Worm (Caenorhabditis elegans) whole organism, L2 larva: ENCODE data around the gene fipr-5.

Experiments
- C34F6.9 ChIP-seq: fragments of 150-350 bp; optimal IDR thresholded peaks from 2 replicates; lab custom pipeline; 2014; ENCODE audit warnings: missing biosample characterization, missing genetic modification characterization
- R02D3.7 ChIP-seq: fragments of 150-350 bp; optimal IDR thresholded peaks from 2 replicates; lab custom pipeline; 2014; ENCODE audit warnings: missing biosample characterization, missing genetic modification characterization
- Y55F3AM.14 ChIP-seq: fragments of 200-800 bp; sonication (Bioruptor generic); optimal IDR thresholded peaks from 2 replicates; lab custom pipeline; 2018; ENCODE audit warnings: mild to moderate bottlenecking, missing genetic modification characterization, missing compliant biosample characterization
- ZK546.5 ChIP-seq: sonication (generic microtip); optimal IDR thresholded peaks from 2 replicates; lab custom pipeline; 2017; ENCODE audit warnings: missing biosample characterization, missing genetic modification characterization
- alr-1 ChIP-seq: fragments of 150-350 bp; optimal IDR thresholded peaks from 2 replicates; lab custom pipeline; 2014; ENCODE audit warnings: missing biosample characterization, missing genetic modification characterization
- aly-2 ChIP-seq: fragments of 150-350 bp; optimal IDR thresholded peaks from 2 replicates; lab custom pipeline; 2014; ENCODE audit warnings: missing biosample characterization, missing genetic modification characterization
- ama-1 ChIP-seq: fragments of 150-350 bp; optimal IDR thresholded peaks from 2 replicates; lab custom pipeline; 2018; ENCODE audit warnings: inconsistent platforms
- blmp-1 ChIP-seq: sonication (generic microtip); optimal IDR thresholded peaks from 2 replicates; lab custom pipeline; 2017; ENCODE audit warnings: missing genetic modification characterization, mild to moderate bottlenecking, missing compliant biosample characterization, antibody characterized with exemption, moderate library complexity; ENCODE audit not compliant: insufficient read depth
- ceh-16 ChIP-seq: fragments of 150-350 bp; optimal IDR thresholded peaks from 2 replicates; lab custom pipeline; 2014; ENCODE audit warnings: missing biosample characterization, missing genetic modification characterization
- egl-27 ChIP-seq: sonication (generic microtip); optimal IDR thresholded peaks from 3 replicates; lab custom pipeline; 2017; ENCODE audit warnings: missing biosample characterization, missing genetic modification reagents, missing genetic modification characterization
- elt-1 ChIP-seq: fragments of 150-350 bp; optimal IDR thresholded peaks from 2 replicates; lab custom pipeline; 2014; ENCODE audit warnings: missing biosample characterization, missing genetic modification characterization
- elt-3 ChIP-seq: sonication (generic microtip); optimal IDR thresholded peaks from 2 replicates; lab custom pipeline; 2017; ENCODE audit warnings: missing biosample characterization, missing genetic modification characterization
- fos-1 ChIP-seq: fragments of 150-350 bp; optimal IDR thresholded peaks from 2 replicates; lab custom pipeline; 2014; ENCODE audit warnings: missing biosample characterization, missing genetic modification characterization
- gmeb-1 ChIP-seq: fragments of 150-350 bp; optimal IDR thresholded peaks from 2 replicates; lab custom pipeline; 2014; ENCODE audit warnings: missing biosample characterization, missing genetic modification characterization
- lin-11 ChIP-seq: fragments of 150-350 bp; sonication (generic microtip); optimal IDR thresholded peaks from 2 replicates; lab custom pipeline; 2014; ENCODE audit warnings: missing biosample characterization, missing genetic modification characterization, inconsistent platforms, mixed read lengths
- lin-39 ChIP-seq: fragments of 150-350 bp; optimal IDR thresholded peaks from 2 replicates; lab custom pipeline; 2014; ENCODE audit warnings: missing biosample characterization, missing genetic modification reagents, missing genetic modification characterization
- mab-5 ChIP-seq: fragments of 150-350 bp; optimal IDR thresholded peaks from 2 replicates; lab custom pipeline; 2014; ENCODE audit warnings: missing biosample characterization, missing genetic modification characterization
- mdl-1 ChIP-seq, 2 experiments: fragments of 150-350 bp in 1 of 2; sonication (generic microtip) in 1 of 2; optimal IDR thresholded peaks; 2 replicates each; lab custom pipeline; 2017; ENCODE audit warnings: missing biosample characterization in 2 of 2, missing genetic modification characterization in 2 of 2
- nhr-10 ChIP-seq: sonication (generic microtip); optimal IDR thresholded peaks from 2 replicates; lab custom pipeline; 2017; ENCODE audit warnings: missing biosample characterization, missing genetic modification characterization
- nhr-23 ChIP-seq: fragments of 150-350 bp; optimal IDR thresholded peaks from 2 replicates; lab custom pipeline; 2014; ENCODE audit warnings: missing biosample characterization, missing genetic modification reagents, missing genetic modification characterization
- nhr-237 ChIP-seq: fragments of 150-350 bp; optimal IDR thresholded peaks from 2 replicates; lab custom pipeline; 2014; ENCODE audit warnings: missing biosample characterization, missing genetic modification characterization
- nhr-25 ChIP-seq: fragments of 150-350 bp; sonication (generic microtip); optimal IDR thresholded peaks from 3 replicates; lab custom pipeline; 2014; ENCODE audit warnings: missing biosample characterization, missing genetic modification characterization
- nhr-6 ChIP-seq: fragments of 150-350 bp; optimal IDR thresholded peaks from 2 replicates; lab custom pipeline; 2014; ENCODE audit warnings: missing biosample characterization, missing genetic modification characterization
- nhr-77 ChIP-seq: fragments of 150-350 bp; optimal IDR thresholded peaks from 2 replicates; lab custom pipeline; 2014; ENCODE audit warnings: missing biosample characterization, missing genetic modification characterization
- peb-1 ChIP-seq: fragments of 150-350 bp; optimal IDR thresholded peaks from 2 replicates; lab custom pipeline; 2014; ENCODE audit warnings: missing biosample characterization, missing genetic modification characterization
- sem-4 ChIP-seq: fragments of 150-350 bp; optimal IDR thresholded peaks from 2 replicates; lab custom pipeline; 2014; ENCODE audit warnings: missing biosample characterization, missing genetic modification reagents, missing genetic modification characterization
- sma-3 ChIP-seq: sonication (generic microtip); optimal IDR thresholded peaks from 2 replicates; lab custom pipeline; 2016; ENCODE audit warnings: missing genetic modification reagents, missing genetic modification characterization, missing compliant biosample characterization
- sma-9 ChIP-seq, 2 experiments: fragments of 150-350 bp in 1 of 2; sonication (generic microtip) in 1 of 2; optimal IDR thresholded peaks; 2 replicates each; lab custom pipeline; 2014 to 2016; ENCODE audit warnings: missing genetic modification characterization in 2 of 2, mild to moderate bottlenecking in 1 of 2, missing biosample characterization in 1 of 2, missing compliant biosample characterization in 1 of 2, missing genetic modification reagents in 1 of 2, moderate library complexity in 1 of 2
- unc-39 ChIP-seq: fragments of 150-350 bp; optimal IDR thresholded peaks from 2 replicates; lab custom pipeline; 2014; ENCODE audit warnings: missing biosample characterization, missing genetic modification characterization
- unc-55 ChIP-seq: fragments of 150-350 bp; sonication (generic microtip); optimal IDR thresholded peaks from 3 replicates; lab custom pipeline; 2014; ENCODE audit warnings: missing biosample characterization, missing genetic modification reagents, missing genetic modification characterization
- unc-62 ChIP-seq: fragments of 150-350 bp; optimal IDR thresholded peaks from 2 replicates; lab custom pipeline; 2014; ENCODE audit warnings: missing biosample characterization, missing genetic modification reagents, missing genetic modification characterization
- ztf-11 ChIP-seq: sonication (generic microtip); optimal IDR thresholded peaks from 2 replicates; lab custom pipeline; 2017; ENCODE audit warnings: missing biosample characterization, missing genetic modification characterization
- ztf-4 ChIP-seq: fragments of 150-350 bp; optimal IDR thresholded peaks from 2 replicates; lab custom pipeline; 2014; ENCODE audit warnings: missing biosample characterization, missing genetic modification characterization

Gene fipr-5

ce11 chrV:10245615-10246014 is 24.4 kb upstream of the fipr-5 start:
- TF ChIP-seq elt-3, result no peak
- TF ChIP-seq unc-39, result no peak
- TF ChIP-seq C34F6.9 (tag; lab: Kevin White, UChicago), result no peak
- TF ChIP-seq nhr-77 (tag; lab: Kevin White, UChicago), result no peak
- no peak for TF ChIP-seq nhr-10 (tag; lab: Kevin White, UChicago)
- TF ChIP-seq lin-11 (tag; lab: Kevin White, UChicago), result no peak
- TF ChIP-seq ztf-11 (tag; lab: Kevin White, UChicago), result no peak
- no peak for TF ChIP-seq gmeb-1 (tag; lab: Kevin White, UChicago)
- no peak for TF ChIP-seq aly-2 (tag; lab: Kevin White, UChicago)
- TF ChIP-seq nhr-23, result no peak
- no peak for TF ChIP-seq sem-4 (tag; lab: Kevin White, UChicago)
- TF ChIP-seq Y55F3AM.14 (GFP tag; lab: Kevin White, UChicago), result no peak
- no peak for TF ChIP-seq elt-1 (tag; lab: Kevin White, UChicago)

ce11 chrV:10244018-10244720 is 23.0 kb upstream of the fipr-5 start:
- no peak for TF ChIP-seq gmeb-1 (tag; lab: Kevin White, UChicago)
- TF ChIP-seq R02D3.7 (tag; lab: Kevin White, UChicago), result no peak
- TF ChIP-seq unc-62 (GFP tag; lab: Kevin White, UChicago), result no peak
- no peak for TF ChIP-seq lin-39 (tag; lab: Kevin White, UChicago)
- peak; percentile 41 for TF ChIP-seq sma-9 (GFP tag; optimal IDR thresholded peaks at IDR 0.05; lab: Kevin White, UChicago)
- TF ChIP-seq sma-9 (tag; optimal IDR thresholded peaks at IDR 0.05; lab: Kevin White, UChicago), result no peak
- TF ChIP-seq peb-1 (tag; lab: Kevin White, UChicago), result no peak
- TF ChIP-seq nhr-25 (tag; lab: Kevin White, UChicago), result no peak
- TF ChIP-seq C34F6.9 (tag; lab: Kevin White, UChicago), result no peak
- peak; percentile 46 for TF ChIP-seq fos-1
- TF ChIP-seq alr-1 (tag; lab: Kevin White, UChicago), result no peak
- TF ChIP-seq, all 48 proteins: peak for 2

- TF ChIP-seq unc-39, result no peak
- no peak for TF ChIP-seq unc-55 (GFP tag; lab: Kevin White, UChicago)
- TF ChIP-seq elt-3, result no peak
- no peak for TF ChIP-seq ceh-16
- TF ChIP-seq ZK546.5 (tag; lab: Kevin White, UChicago), result no peak
- TF ChIP-seq lin-11 (tag; lab: Kevin White, UChicago), result no peak
These were observed 21.9 kb upstream of the fipr-5 start, which contains the start of gene C12D8.9 for ce11 chrV:10243105-10243504. Gene C12D8.9 (minus strand): TSS chrV:10243205.

ce11 chrV:10241121-10241803 is 20.0 kb upstream of the fipr-5 start, which contains the start of the genes C12D8.21 and col-148:
Gene C12D8.21 (minus strand): TSS chrV:10241188.
Gene col-148 (plus strand): TSS chrV:10241753.
- TF ChIP-seq nhr-237 (tag; lab: Kevin White, UChicago) (no peak), blmp-1 (tag; lab: Kevin White, UChicago) (no peak), unc-62 (GFP tag; lab: Kevin White, UChicago) (no peak), ama-1 (lab: Kevin White, UChicago) (no peak), ztf-4 (tag; lab: Kevin White, UChicago) (no peak), alr-1 (tag; lab: Kevin White, UChicago) (no peak), sma-3 (GFP tag; lab: Kevin White, UChicago) (no peak), mab-5 (tag; lab: Kevin White, UChicago) (no peak), elt-1 (tag; lab: Kevin White, UChicago) (no peak), lin-11 (tag; lab: Kevin White, UChicago) (no peak), aly-2 (tag; lab: Kevin White, UChicago) (no peak), fos-1 (no peak), egl-27 (tag; lab: Kevin White, UChicago) (no peak), unc-55 (GFP tag; lab: Kevin White, UChicago) (no peak), nhr-6 (tag; lab: Kevin White, UChicago) (no peak), gmeb-1 (tag; lab: Kevin White, UChicago) (no peak), peb-1 (tag; lab: Kevin White, UChicago) (no peak), mdl-1 (tag; optimal IDR thresholded peaks at IDR 0.05; lab: Kevin White, UChicago) (no peak)
